Worm (Caenorhabditis elegans): ENCODE results near the gene F49E2.5.
A peak's percentile ranks its signal among the peaks of the same experiment; 100 is the strongest.

Gene F49E2.5

DNA sequence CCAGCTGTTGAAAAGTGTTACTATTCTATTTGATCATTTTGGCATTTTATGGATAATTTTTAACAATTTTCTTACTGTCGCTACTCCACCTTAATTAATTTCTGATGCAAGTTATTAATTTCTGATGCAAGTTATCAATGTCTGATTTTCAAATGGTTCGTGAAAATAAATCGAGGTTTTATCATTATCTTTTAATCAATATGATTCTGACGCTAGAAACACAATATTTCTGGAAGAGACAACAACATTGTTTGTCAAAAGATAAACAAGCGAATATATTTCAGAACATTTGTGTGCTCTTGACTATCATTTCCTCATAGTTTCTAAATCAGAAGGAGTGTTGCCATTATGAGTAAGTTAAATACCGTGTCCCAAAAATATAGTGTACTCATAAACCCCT lies 23.0 kb downstream of the F49E2.5 start, which contains the start of gene F49E2.2:
TSS of gene F49E2.2 (plus strand) at position 301 of the 400 bp plus-strand sequence.
- no peak for TF ChIP-seq nhr-28 (tag; optimal IDR thresholded peaks at IDR 0.05)
- no peak for TF ChIP-seq sup-37 (GFP tag; optimal IDR thresholded peaks at IDR 0.05)
- TF ChIP-seq sox-4 (tag; optimal IDR thresholded peaks at IDR 0.05): no peak
- TF ChIP-seq fkh-10 (GFP tag; optimal IDR thresholded peaks at IDR 0.05): no peak
- TF ChIP-seq nhr-19 (GFP tag; conservative IDR thresholded peaks at IDR 0.05): no peak
- TF ChIP-seq zag-1 (tag; optimal IDR thresholded peaks at IDR 0.05): no peak
- no peak for TF ChIP-seq hlh-17 (GFP tag; optimal IDR thresholded peaks at IDR 0.05; ENCODE audit: borderline replicate concordance)
- TF ChIP-seq elt-2 (tag; optimal IDR thresholded peaks at IDR 0.05): no peak
- no peak for TF ChIP-seq blmp-1 (tag; optimal IDR thresholded peaks at IDR 0.05)
- TF ChIP-seq C16A3.4 (tag; optimal IDR thresholded peaks at IDR 0.05): no peak
- TF ChIP-seq ceh-82 (tag; optimal IDR thresholded peaks at IDR 0.05): no peak
- no peak for TF ChIP-seq F16B12.6 (tag; optimal IDR thresholded peaks at IDR 0.05)
- TF ChIP-seq nhr-71 (tag; optimal IDR thresholded peaks at IDR 0.05): no peak
- TF ChIP-seq ces-1 (GFP tag; optimal IDR thresholded peaks at IDR 0.05): no peak
- no peak for TF ChIP-seq unc-62 (GFP tag; optimal IDR thresholded peaks at IDR 0.05)
- TF ChIP-seq unc-98 (GFP tag; IDR thresholded peaks at IDR 0.05): no peak
- no peak for TF ChIP-seq pax-3 (tag; optimal IDR thresholded peaks at IDR 0.05)
- no peak for TF ChIP-seq pqm-1 (tag; optimal IDR thresholded peaks at IDR 0.05)
- TF ChIP-seq C04F5.9 (tag; optimal IDR thresholded peaks at IDR 0.05): no peak

ce11 chrX:9568574-9568973 lies 25.1 kb downstream of the F49E2.5 start:
- TF ChIP-seq lin-35 (GFP tag; optimal IDR thresholded peaks at IDR 0.05) (peak in 1 of 2 experiments; percentile 3), efl-1 (optimal IDR thresholded peaks at IDR 0.05) (no peak), efl-1 (GFP tag; optimal IDR thresholded peaks at IDR 0.05 in 1 of 2) (peak in 1 of 2 experiments; percentile 71), elt-2 (tag; optimal IDR thresholded peaks at IDR 0.05) (peak; percentile 67), ceh-88 (GFP tag; IDR thresholded peaks at IDR 0.05) (no peak)

DNA sequence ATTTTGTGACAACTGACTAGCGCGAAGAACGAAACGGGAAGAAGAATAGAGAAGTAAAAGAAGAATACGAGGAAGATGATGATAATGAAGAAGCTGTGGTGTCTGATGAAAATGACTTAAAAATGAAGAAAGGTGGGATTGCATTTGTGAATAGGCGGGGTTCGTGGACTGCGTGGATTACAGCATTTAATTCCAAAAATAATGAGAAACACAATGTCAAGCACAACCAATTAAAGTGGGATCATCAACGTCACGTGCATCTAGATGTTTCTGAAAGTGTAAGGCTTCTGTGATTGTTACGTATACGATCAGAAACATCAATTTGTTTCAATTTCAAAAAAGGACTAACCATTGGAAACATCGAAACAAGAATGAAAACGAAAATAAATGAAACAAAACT lies 33.5 kb downstream of the F49E2.5 start, which contains the start of gene glb-17:
TSS of gene glb-17 (minus strand) at position 101 of the 400 bp plus-strand sequence.
- TF ChIP-seq irx-1 (tag; optimal IDR thresholded peaks at IDR 0.05) (no peak), ceh-63 (GFP tag; optimal IDR thresholded peaks at IDR 0.05) (peak; percentile 52)

DNA sequence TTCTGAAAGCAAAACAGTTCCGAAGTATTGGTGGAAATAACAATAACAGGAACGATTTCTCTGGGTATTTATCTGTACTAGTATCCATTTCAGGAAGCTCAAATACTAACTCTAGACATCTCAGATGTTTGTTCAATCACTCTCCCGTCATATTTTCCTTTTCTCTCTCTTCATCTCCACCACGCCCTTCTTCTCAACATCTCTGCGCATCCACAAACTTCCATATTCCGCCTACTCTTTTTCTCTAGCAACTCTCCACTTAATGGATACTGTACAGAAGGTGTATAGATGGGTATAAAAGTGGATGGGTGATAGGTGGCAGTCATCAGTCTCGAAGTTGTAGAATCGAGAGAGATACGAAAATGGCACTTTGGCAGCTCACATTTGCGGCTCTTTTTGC lies 40.9 kb downstream of the F49E2.5 start, which contains the start of gene gpx-5:
TSS of gene gpx-5 (plus strand) at position 336 of the 400 bp plus-strand sequence.
- TF ChIP-seq nhr-20 (tag; optimal IDR thresholded peaks at IDR 0.05) (peak; percentile 57), fkh-8 (tag; optimal IDR thresholded peaks at IDR 0.05) (no peak), efl-1 (optimal IDR thresholded peaks at IDR 0.05) (peak in 1 of 2 experiments; percentile 30), efl-1 (GFP tag; optimal IDR thresholded peaks at IDR 0.05 in 1 of 2) (no peak), blmp-1 (tag; optimal IDR thresholded peaks at IDR 0.05) (peak; percentile 87), nhr-71 (tag; optimal IDR thresholded peaks at IDR 0.05) (peak; percentile 42), elt-3 (tag; optimal IDR thresholded peaks at IDR 0.05) (peak in 2 of 6 experiments; percentile 16 to 40), grh-1 (GFP tag; IDR thresholded peaks at IDR 0.05) (0 out of 2 replicates have a peak, but pooled peaks have one; percentile 15), snu-23 (GFP tag; optimal IDR thresholded peaks at IDR 0.05) (peak; percentile 51), lsy-2 (tag; optimal IDR thresholded peaks at IDR 0.05) (peak; percentile 0 to 72), sptf-1 (tag; optimal IDR thresholded peaks at IDR 0.05) (no peak), nhr-85 (tag) (peak; percentile 79), lin-35 (GFP tag; optimal IDR thresholded peaks at IDR 0.05) (peak in 1 of 2 experiments; percentile 46), egl-27 (tag; optimal IDR thresholded peaks at IDR 0.05) (no peak), lin-14 (GFP tag; optimal IDR thresholded peaks at IDR 0.05) (peak; percentile 69), mep-1 (tag; optimal IDR thresholded peaks at IDR 0.05) (peak; percentile 37), fos-1 (tag; optimal IDR thresholded peaks at IDR 0.05) (peak; percentile 4), ztf-11 (tag; optimal IDR thresholded peaks at IDR 0.05) (no peak), ceh-82 (tag; optimal IDR thresholded peaks at IDR 0.05) (peak in 1 of 3 experiments; percentile 6), tbx-2 (tag; optimal IDR thresholded peaks at IDR 0.05) (peak; percentile 24)
